Worm (Caenorhabditis elegans) whole organism, young adult: ENCODE data around the gene R53.8.

ENCODE experiments used
- B0261.1 ChIP-seq: sonication (generic microtip); optimal IDR thresholded peaks from 2 replicates; lab custom pipeline; 2016; ENCODE audit warnings: mild to moderate bottlenecking, missing genetic modification characterization, moderate library complexity, missing compliant biosample characterization
- C17E4.6 ChIP-seq: fragments of 200-800 bp; sonication (Bioruptor generic); IDR thresholded peaks from 2 replicates; pipeline ENCODE4 v1.3.6; 2022; ENCODE audit warnings: missing genetic modification reagents, missing genetic modification characterization, missing compliant biosample characterization
- F37B4.10 ChIP-seq: fragments of 200-800 bp; sonication (Bioruptor generic); IDR thresholded peaks from 2 replicates; pipeline ENCODE4 v1.3.6; 2022; ENCODE audit warnings: missing genetic modification characterization, missing compliant biosample characterization
- F39B2.1 ChIP-seq: fragments of 200-800 bp; sonication (Bioruptor generic); IDR thresholded peaks from 2 replicates; pipeline ENCODE4 v1.3.6; 2022; ENCODE audit warnings: missing genetic modification reagents, missing genetic modification characterization, missing compliant biosample characterization
- Y79H2A.3 ChIP-seq: fragments of 200-800 bp; sonication (Bioruptor generic); conservative IDR thresholded peaks from 2 replicates; pipeline ENCODE4 v1.3.6; 2022; ENCODE audit warnings: missing genetic modification reagents, missing genetic modification characterization, missing compliant biosample characterization
- ama-1 ChIP-seq, 3 experiments: fragments of 150-350 bp in 1 of 3; sonication (generic microtip) in 2 of 3; optimal IDR thresholded peaks; 2 replicates each; lab custom pipeline; 2014 to 2018; ENCODE audit warnings: missing biosample characterization in 2 of 3, missing genetic modification characterization in 2 of 3, missing genetic modification reagents in 2 of 3
- aptf-2 ChIP-seq: fragments of 200-800 bp; sonication (Bioruptor generic); conservative IDR thresholded peaks from 2 replicates; pipeline ENCODE4 v1.3.6; 2022; ENCODE audit warnings: missing genetic modification reagents, missing genetic modification characterization, missing compliant biosample characterization
- athp-1 ChIP-seq: sonication (generic microtip); optimal IDR thresholded peaks from 2 replicates; lab custom pipeline; 2017; ENCODE audit warnings: mild to moderate bottlenecking, missing genetic modification characterization, missing compliant biosample characterization
- cebp-2 ChIP-seq: fragments of 200-800 bp; sonication (Bioruptor generic); IDR thresholded peaks from 2 replicates; pipeline ENCODE4 v1.3.6; 2022; ENCODE audit warnings: missing genetic modification characterization, missing compliant biosample characterization
- ceh-100 ChIP-seq: fragments of 200-800 bp; sonication (Bioruptor generic); IDR thresholded peaks from 2 replicates; pipeline ENCODE4 v1.3.6; 2022; ENCODE audit warnings: missing genetic modification reagents, missing genetic modification characterization, missing compliant biosample characterization
- ceh-27 ChIP-seq: fragments of 200-800 bp; sonication (Bioruptor generic); optimal IDR thresholded peaks from 2 replicates; lab custom pipeline; 2018; ENCODE audit warnings: mild to moderate bottlenecking, missing genetic modification characterization, moderate library complexity, missing compliant biosample characterization
- ceh-40 ChIP-seq: fragments of 200-800 bp; sonication (Bioruptor generic); IDR thresholded peaks from 2 replicates; pipeline ENCODE4 v1.3.6; 2022; ENCODE audit warnings: missing genetic modification characterization, missing compliant biosample characterization
- egl-18 ChIP-seq: fragments of 200-800 bp; sonication (Bioruptor generic); IDR thresholded peaks from 2 replicates; pipeline ENCODE4 v1.3.6; 2022; ENCODE audit warnings: missing genetic modification reagents, missing genetic modification characterization, missing compliant biosample characterization
- egl-44 ChIP-seq: fragments of 200-800 bp; sonication (Bioruptor generic); IDR thresholded peaks from 2 replicates; pipeline ENCODE4 v1.3.6; 2022; ENCODE audit warnings: missing genetic modification reagents, missing genetic modification characterization, missing compliant biosample characterization
- ets-4 ChIP-seq: fragments of 200-800 bp; sonication (Bioruptor generic); optimal IDR thresholded peaks from 2 replicates; lab custom pipeline; 2018; ENCODE audit warnings: mild to moderate bottlenecking, missing genetic modification characterization, missing compliant biosample characterization
- hlh-12 ChIP-seq: sonication (generic microtip); optimal IDR thresholded peaks from 2 replicates; lab custom pipeline; 2016; ENCODE audit warnings: missing genetic modification characterization, missing compliant biosample characterization
- hsf-1 ChIP-seq: fragments of 200-800 bp; sonication (Bioruptor generic); IDR thresholded peaks from 2 replicates; pipeline ENCODE4 v1.3.6; 2022; ENCODE audit warnings: missing genetic modification reagents, missing genetic modification characterization, missing compliant biosample characterization
- lag-1 ChIP-seq: fragments of 200-800 bp; sonication (Bioruptor generic); IDR thresholded peaks from 2 replicates; pipeline ENCODE4 v1.3.6; 2022; ENCODE audit warnings: missing genetic modification reagents, missing genetic modification characterization, missing compliant biosample characterization
- lin-54 ChIP-seq: fragments of 200-800 bp; sonication (Bioruptor generic); optimal IDR thresholded peaks from 2 replicates; lab custom pipeline; 2018; ENCODE audit warnings: mild to moderate bottlenecking, missing genetic modification characterization, missing compliant biosample characterization
- lir-1 ChIP-seq: fragments of 200-800 bp; sonication (Bioruptor generic); conservative IDR thresholded peaks from 2 replicates; pipeline ENCODE4 v1.3.6; 2022; ENCODE audit warnings: missing genetic modification reagents, missing genetic modification characterization, missing compliant biosample characterization
- madf-3 ChIP-seq: fragments of 200-800 bp; sonication (Bioruptor generic); IDR thresholded peaks from 2 replicates; pipeline ENCODE4 v1.3.6; 2022; ENCODE audit warnings: missing genetic modification reagents, missing genetic modification characterization, missing compliant biosample characterization
- mxl-1 ChIP-seq: sonication (generic microtip); optimal IDR thresholded peaks from 2 replicates; lab custom pipeline; 2016; ENCODE audit warnings: missing genetic modification characterization, missing compliant biosample characterization
- nfya-2 ChIP-seq: fragments of 200-800 bp; sonication (Bioruptor generic); IDR thresholded peaks from 2 replicates; pipeline ENCODE4 v1.3.6; 2022; ENCODE audit warnings: missing genetic modification reagents, missing genetic modification characterization, missing compliant biosample characterization
- nhr-179 ChIP-seq: sonication (generic microtip); optimal IDR thresholded peaks from 2 replicates; lab custom pipeline; 2016; ENCODE audit warnings: mild to moderate bottlenecking, missing genetic modification characterization, missing compliant biosample characterization
- rec-8 ChIP-seq, 2 experiments: sonication (generic microtip); optimal IDR thresholded peaks; 2 replicates each; lab custom pipeline; 2016; ENCODE audit warnings: mild to moderate bottlenecking in 2 of 2, missing genetic modification characterization in 2 of 2, missing genetic modification reagents in 2 of 2, missing genotype in 2 of 2, missing biosample characterization in 1 of 2, missing compliant biosample characterization in 1 of 2, moderate library complexity in 1 of 2
- sdz-38 ChIP-seq: sonication (generic microtip); optimal IDR thresholded peaks from 2 replicates; lab custom pipeline; 2016; ENCODE audit warnings: missing genotype, missing genetic modification characterization, missing compliant biosample characterization
- tbx-9 ChIP-seq: sonication (generic microtip); optimal IDR thresholded peaks from 2 replicates; lab custom pipeline; 2016; ENCODE audit warnings: borderline replicate concordance, missing genetic modification characterization, inconsistent platforms, missing compliant biosample characterization
- unc-130 ChIP-seq: sonication (generic microtip); optimal IDR thresholded peaks from 2 replicates; lab custom pipeline; 2016; ENCODE audit warnings: missing genetic modification reagents, missing genetic modification characterization, missing compliant biosample characterization
- unc-62 ChIP-seq: fragments of 150-350 bp; optimal IDR thresholded peaks from 2 replicates; lab custom pipeline; 2014; ENCODE audit warnings: missing biosample characterization, missing genetic modification reagents, missing genetic modification characterization
- zim-3 ChIP-seq: sonication (generic microtip); optimal IDR thresholded peaks from 2 replicates; lab custom pipeline; 2017; ENCODE audit warnings: mild to moderate bottlenecking, missing genetic modification characterization, moderate library complexity, missing compliant biosample characterization
- ztf-25 ChIP-seq: fragments of 200-800 bp; sonication (Bioruptor generic); IDR thresholded peaks from 2 replicates; pipeline ENCODE4 v1.3.6; 2022; ENCODE audit warnings: missing genetic modification reagents, missing genetic modification characterization, missing compliant biosample characterization

Gene R53.8

DNA sequence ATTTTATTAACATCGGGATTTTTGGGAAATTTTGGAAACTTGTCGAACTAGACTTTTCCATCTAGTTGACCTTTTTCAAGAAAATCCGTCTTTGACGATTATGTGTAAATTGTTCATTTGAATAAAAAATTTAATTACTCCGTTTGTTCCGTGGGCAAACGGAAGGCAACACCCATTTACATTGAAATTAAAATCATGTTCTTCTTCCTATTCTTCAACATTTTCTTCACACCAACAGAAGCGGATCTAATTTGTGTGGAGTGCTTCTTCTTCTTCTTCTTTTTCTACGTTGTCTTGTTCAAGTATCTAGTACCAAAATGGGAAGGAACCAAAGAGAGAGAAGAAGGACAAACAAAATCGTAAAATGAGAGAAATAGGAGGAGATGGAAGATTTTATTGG is 5.9 kb downstream of the R53.8 start:
- TF ChIP-seq lin-54 (GFP tag; lab: Kevin White, UChicago) (no peak), egl-18 (GFP tag; lab: Robert Waterston, UW) (no peak), F39B2.1 (GFP tag; lab: Robert Waterston, UW) (no peak), sdz-38 (no peak), nhr-179 (tag; lab: Kevin White, UChicago) (no peak), aptf-2 (GFP tag; lab: Robert Waterston, UW) (no peak), lir-1 (GFP tag; lab: Robert Waterston, UW) (no peak), hlh-12 (no peak), ceh-40 (GFP tag; lab: Robert Waterston, UW) (no peak), C17E4.6 (GFP tag; lab: Robert Waterston, UW) (no peak), tbx-9 (tag; lab: Kevin White, UChicago) (no peak), ets-4 (GFP tag; lab: Kevin White, UChicago) (no peak), zim-3 (tag; lab: Kevin White, UChicago) (no peak), Y79H2A.3 (GFP tag; lab: Robert Waterston, UW) (no peak), unc-130 (GFP tag; lab: Kevin White, UChicago) (no peak), ama-1 (optimal IDR thresholded peaks at IDR 0.05; lab: Kevin White, UChicago) (no peak), ama-1 (GFP tag; optimal IDR thresholded peaks at IDR 0.05; lab: Kevin White, UChicago) (no peak), B0261.1 (tag; lab: Kevin White, UChicago) (no peak), rec-8 (tag; optimal IDR thresholded peaks at IDR 0.05; lab: Kevin White, UChicago) (no peak)

DNA sequence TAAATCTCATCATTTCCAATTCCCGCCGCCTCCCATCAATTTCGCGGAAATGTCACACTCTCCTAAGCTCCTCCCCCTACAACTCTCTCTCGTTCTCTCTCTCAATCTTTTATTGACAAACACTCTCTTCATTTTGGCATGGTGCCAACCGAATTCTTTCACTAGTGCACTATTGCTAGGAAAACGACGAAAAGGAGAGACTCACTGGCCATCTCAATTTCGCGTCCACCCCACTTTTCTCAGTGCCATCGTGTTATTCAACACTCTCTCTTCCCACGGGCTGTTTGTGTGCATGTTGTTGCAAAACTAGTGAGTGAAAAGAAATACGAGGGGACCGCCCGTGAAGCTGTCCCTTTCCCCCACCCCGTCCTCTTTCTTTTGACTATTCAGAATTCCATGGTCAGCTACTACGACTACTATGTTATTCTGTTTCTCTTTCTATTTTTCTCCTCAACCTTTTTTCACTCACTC is 8.4 kb downstream of the R53.8 start:
- TF ChIP-seq ceh-27 (GFP tag; lab: Kevin White, UChicago) (peak; percentile 12), cebp-2 (no peak)

DNA sequence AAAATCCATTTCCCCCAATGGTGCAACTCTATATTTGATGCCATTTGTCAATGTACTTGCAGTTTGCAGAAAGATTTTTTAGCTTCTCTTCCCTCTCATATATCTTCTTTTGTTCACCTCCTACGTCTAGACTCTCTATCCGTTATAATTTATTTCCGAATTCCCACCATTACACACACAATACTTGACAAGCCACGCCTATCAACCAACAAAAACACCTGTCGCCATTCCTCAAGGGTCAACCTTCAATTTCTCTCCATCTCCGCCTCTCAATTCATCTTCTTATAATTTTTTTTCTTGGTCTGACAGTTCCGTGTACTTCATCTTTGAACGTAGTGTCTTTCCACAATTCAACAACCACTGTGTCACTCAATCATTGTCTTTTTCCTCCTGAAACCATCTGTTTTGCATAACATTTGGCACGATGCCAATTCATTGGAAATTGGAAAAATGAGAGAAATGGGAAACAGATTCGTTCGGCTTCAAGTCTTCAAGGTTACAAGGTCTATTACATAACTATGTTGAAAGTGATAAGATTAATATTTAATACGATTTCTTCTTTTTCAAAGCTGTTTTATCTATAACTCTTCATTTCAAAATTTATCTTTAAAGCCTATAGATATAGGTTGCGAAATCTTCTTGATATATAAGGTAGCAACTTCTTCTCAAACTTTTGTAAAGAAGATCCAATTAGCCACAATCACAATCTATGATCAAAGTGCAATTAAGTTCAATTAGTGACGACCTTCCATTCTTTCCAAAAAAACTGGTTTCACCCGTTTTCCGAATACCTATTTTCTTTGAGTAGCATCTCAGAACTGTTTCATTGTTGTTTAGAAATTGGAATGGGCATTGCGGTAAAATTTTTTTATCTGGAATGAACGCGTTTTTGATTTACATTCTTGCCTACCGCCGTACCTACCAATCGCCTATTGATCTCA is 10.4 kb downstream of the R53.8 start:
- no peak for TF ChIP-seq ceh-40 (GFP tag; lab: Robert Waterston, UW)
- TF ChIP-seq hsf-1 (GFP tag; lab: Robert Waterston, UW): no peak
- 0 out of 2 replicates have a peak, but pooled peaks have one; percentile 30 for TF ChIP-seq madf-3 (GFP tag; lab: Robert Waterston, UW)
- no peak for TF ChIP-seq mxl-1 (tag; lab: Kevin White, UChicago)
- TF ChIP-seq, all 124 proteins: peak for 1

DNA sequence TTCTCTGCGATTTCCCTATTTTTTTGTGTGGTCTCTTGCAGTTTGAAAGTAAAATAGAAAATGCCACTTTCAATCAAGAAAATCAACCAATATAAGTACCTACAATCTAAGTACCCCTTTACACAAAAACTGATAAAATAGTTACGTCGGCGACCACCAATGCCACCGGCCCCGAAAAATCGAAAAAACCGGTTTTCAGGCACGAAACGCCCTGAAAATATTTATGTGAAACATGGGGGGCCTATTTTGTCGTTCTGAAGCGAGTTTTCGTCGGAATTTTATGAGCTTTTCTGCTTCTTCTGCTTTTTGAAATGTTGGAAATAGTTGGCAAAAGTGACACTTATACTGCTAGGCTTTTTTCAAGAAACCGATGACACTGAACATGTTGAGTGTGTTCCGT is 12.1 kb downstream of the R53.8 start:
- TF ChIP-seq lag-1: no peak
- TF ChIP-seq ceh-100: no peak
- no peak for TF ChIP-seq lin-54 (GFP tag; lab: Kevin White, UChicago)
- no peak for TF ChIP-seq F37B4.10 (GFP tag; lab: Robert Waterston, UW)
- TF ChIP-seq hsf-1 (GFP tag; lab: Robert Waterston, UW): no peak
- TF ChIP-seq egl-44 (GFP tag; lab: Robert Waterston, UW): no peak
- no peak for TF ChIP-seq nfya-2 (GFP tag; lab: Robert Waterston, UW)
- TF ChIP-seq ztf-25: no peak
- TF ChIP-seq unc-62: no peak
- TF ChIP-seq athp-1 (tag; lab: Kevin White, UChicago): no peak
